Worm (Caenorhabditis elegans) whole organism, L1 larva: Measurements from ENCODE around the gene lro-1.

Experiments used
- C34B4.2 ChIP-seq: sonication (generic microtip); optimal IDR thresholded peaks from 2 replicates; lab custom pipeline; 2017; ENCODE audit warnings: mild to moderate bottlenecking, missing genetic modification characterization, missing compliant biosample characterization
- Y116A8C.19 ChIP-seq: sonication (generic microtip); optimal IDR thresholded peaks from 2 replicates; lab custom pipeline; 2016; ENCODE audit warnings: missing compliant biosample characterization, missing genetic modification characterization, borderline replicate concordance
- aha-1 ChIP-seq: fragments of 150-350 bp; optimal IDR thresholded peaks from 2 replicates; lab custom pipeline; 2014; ENCODE audit warnings: missing biosample characterization, missing genetic modification characterization
- alr-1 ChIP-seq: fragments of 200-800 bp; sonication (Bioruptor generic); optimal IDR thresholded peaks from 2 replicates; lab custom pipeline; 2018; ENCODE audit warnings: borderline replicate concordance, mild to moderate bottlenecking, missing genetic modification characterization, missing compliant biosample characterization
- aly-2 ChIP-seq: fragments of 150-350 bp; optimal IDR thresholded peaks from 2 replicates; lab custom pipeline; 2014; ENCODE audit warnings: missing biosample characterization, missing genetic modification characterization
- ceh-63 ChIP-seq: fragments of 200-800 bp; sonication (Bioruptor generic); optimal IDR thresholded peaks from 2 replicates; lab custom pipeline; 2018; ENCODE audit warnings: mild to moderate bottlenecking, missing genetic modification characterization, missing compliant biosample characterization
- ceh-8 ChIP-seq: fragments of 200-800 bp; sonication (Bioruptor generic); optimal IDR thresholded peaks from 2 replicates; lab custom pipeline; 2018; ENCODE audit warnings: mild to moderate bottlenecking, missing genetic modification characterization, moderate library complexity, missing compliant biosample characterization
- ceh-88 ChIP-seq: fragments of 200-800 bp; sonication (Bioruptor generic); IDR thresholded peaks from 2 replicates; pipeline ENCODE4 v1.3.6; 2022; ENCODE audit warnings: missing genetic modification characterization, missing compliant biosample characterization
- dpl-1 ChIP-seq, 3 experiments: fragments of 150-350 bp in 2 of 3; sonication (generic microtip) in 1 of 3; optimal IDR thresholded peaks; 2 replicates each; lab custom pipeline; 2014 to 2017; ENCODE audit warnings: missing biosample characterization in 3 of 3, missing genetic modification characterization in 3 of 3, missing genetic modification reagents in 3 of 3
- efl-1 ChIP-seq, 4 experiments: fragments of 150-350 bp; optimal IDR thresholded peaks in 3 of 4; peaks in 1 of 4; 1 replicate in 1 of 4; 2 replicates in 3 of 4; lab custom pipeline; 2014; ENCODE audit warnings: missing biosample characterization in 2 of 4, missing genetic modification characterization in 2 of 4, missing genetic modification reagents in 2 of 4
- egl-13 ChIP-seq: sonication (generic microtip); optimal IDR thresholded peaks from 2 replicates; lab custom pipeline; 2016; ENCODE audit warnings: missing genotype, missing genetic modification reagents, missing genetic modification characterization, missing compliant biosample characterization
- egl-27 ChIP-seq, 2 experiments: fragments of 150-350 bp in 1 of 2; sonication (generic microtip); optimal IDR thresholded peaks; 3 replicates each; lab custom pipeline; 2017 to 2018; ENCODE audit warnings: missing biosample characterization in 2 of 2, missing genetic modification characterization in 2 of 2, missing genetic modification reagents in 2 of 2
- elt-2 ChIP-seq: sonication (generic microtip); optimal IDR thresholded peaks from 2 replicates; lab custom pipeline; 2016; ENCODE audit warnings: missing genetic modification characterization, mild to moderate bottlenecking, inconsistent platforms, missing compliant biosample characterization, missing genetic modification reagents
- elt-3 ChIP-seq, 6 experiments: fragments of 150-350 bp in 1 of 6; sonication (generic microtip); optimal IDR thresholded peaks; 2 replicates each; lab custom pipeline; 2017 to 2018; ENCODE audit warnings: missing biosample characterization in 6 of 6, missing genetic modification characterization in 6 of 6, inconsistent platforms in 1 of 6
- fkh-4 ChIP-seq: sonication (generic microtip); optimal IDR thresholded peaks from 2 replicates; lab custom pipeline; 2016; ENCODE audit warnings: missing compliant biosample characterization, missing genetic modification characterization, borderline replicate concordance
- grh-1 ChIP-seq: fragments of 200-800 bp; sonication (Bioruptor generic); IDR thresholded peaks from 2 replicates; pipeline ENCODE4 v1.3.6; 2022; ENCODE audit warnings: missing genetic modification reagents, missing genetic modification characterization, missing compliant biosample characterization
- hlh-17 ChIP-seq: fragments of 200-800 bp; sonication (Bioruptor generic); optimal IDR thresholded peaks from 2 replicates; lab custom pipeline; 2018; ENCODE audit warnings: missing genetic modification characterization, mild to moderate bottlenecking, missing compliant biosample characterization, moderate library complexity, borderline replicate concordance
- hlh-4 ChIP-seq: sonication (generic microtip); optimal IDR thresholded peaks from 2 replicates; lab custom pipeline; 2016; ENCODE audit warnings: mild to moderate bottlenecking, missing genetic modification characterization, missing compliant biosample characterization
- irx-1 ChIP-seq: sonication (generic microtip); optimal IDR thresholded peaks from 2 replicates; lab custom pipeline; 2016; ENCODE audit warnings: missing genetic modification characterization, missing compliant biosample characterization
- lin-13 ChIP-seq: fragments of 150-350 bp; optimal IDR thresholded peaks from 2 replicates; lab custom pipeline; 2014; ENCODE audit warnings: missing biosample characterization, missing genetic modification reagents, missing genetic modification characterization
- lin-14 ChIP-seq: fragments of 200-800 bp; sonication (Bioruptor generic); optimal IDR thresholded peaks from 2 replicates; lab custom pipeline; 2018; ENCODE audit warnings: mild to moderate bottlenecking, missing genetic modification characterization, moderate library complexity, missing compliant biosample characterization
- lin-15B ChIP-seq: fragments of 150-350 bp; sonication (generic microtip); optimal IDR thresholded peaks from 3 replicates; lab custom pipeline; 2014; ENCODE audit warnings: missing biosample characterization, missing genetic modification characterization
- lir-3 ChIP-seq: sonication (generic microtip); optimal IDR thresholded peaks from 2 replicates; lab custom pipeline; 2016; ENCODE audit warnings: mild to moderate bottlenecking, missing genetic modification characterization, moderate library complexity, missing compliant biosample characterization; ENCODE audit not compliant: poor library complexity
- lsy-2 ChIP-seq, 2 experiments: fragments of 150-350 bp; optimal IDR thresholded peaks; 2 replicates each; lab custom pipeline; 2014; ENCODE audit warnings: missing biosample characterization in 2 of 2, missing genetic modification characterization in 2 of 2
- mep-1 ChIP-seq: fragments of 150-350 bp; optimal IDR thresholded peaks from 2 replicates; lab custom pipeline; 2014; ENCODE audit warnings: missing biosample characterization, missing genetic modification characterization
- nhr-12 ChIP-seq: sonication (generic microtip); optimal IDR thresholded peaks from 2 replicates; lab custom pipeline; 2017; ENCODE audit warnings: missing biosample characterization, missing genetic modification characterization
- nhr-19 ChIP-seq: fragments of 200-800 bp; sonication (Bioruptor generic); conservative IDR thresholded peaks from 2 replicates; pipeline ENCODE4 v1.3.6; 2022; ENCODE audit warnings: missing genetic modification characterization, missing compliant biosample characterization
- nhr-20 ChIP-seq: sonication (generic microtip); optimal IDR thresholded peaks from 2 replicates; lab custom pipeline; 2016; ENCODE audit warnings: mild to moderate bottlenecking, missing genetic modification characterization, missing compliant biosample characterization
- nhr-71 ChIP-seq: sonication (generic microtip); optimal IDR thresholded peaks from 2 replicates; lab custom pipeline; 2016; ENCODE audit warnings: mild to moderate bottlenecking, missing genetic modification characterization, moderate library complexity, missing compliant biosample characterization
- nhr-76 ChIP-seq: sonication (generic microtip); optimal IDR thresholded peaks from 2 replicates; lab custom pipeline; 2017; ENCODE audit warnings: missing biosample characterization, missing genetic modification characterization
- nhr-77 ChIP-seq: fragments of 150-350 bp; optimal IDR thresholded peaks from 2 replicates; lab custom pipeline; 2014; ENCODE audit warnings: missing biosample characterization, missing genetic modification characterization
- nhr-85 ChIP-seq: sonication (generic microtip); peaks from one replicate; lab custom pipeline; 2016; ENCODE audit warnings: missing genetic modification characterization, inconsistent platforms, missing compliant biosample characterization
- skn-1 ChIP-seq: fragments of 150-350 bp; optimal IDR thresholded peaks from 2 replicates; lab custom pipeline; 2014; ENCODE audit warnings: missing biosample characterization, missing genetic modification characterization
- snpc-4 ChIP-seq: fragments of 150-350 bp; optimal IDR thresholded peaks from 2 replicates; lab custom pipeline; 2014; ENCODE audit warnings: missing biosample characterization, missing genetic modification characterization
- snu-23 ChIP-seq: sonication (generic microtip); optimal IDR thresholded peaks from 2 replicates; lab custom pipeline; 2016; ENCODE audit warnings: missing genetic modification characterization, missing compliant biosample characterization
- sptf-1 ChIP-seq: fragments of 150-350 bp; optimal IDR thresholded peaks from 2 replicates; lab custom pipeline; 2014; ENCODE audit warnings: missing biosample characterization, missing genetic modification characterization
- swsn-7 ChIP-seq: sonication (generic microtip); optimal IDR thresholded peaks from 2 replicates; lab custom pipeline; 2016; ENCODE audit warnings: missing genetic modification characterization, missing compliant biosample characterization
- tbx-2 ChIP-seq: sonication (generic microtip); optimal IDR thresholded peaks from 2 replicates; lab custom pipeline; 2016; ENCODE audit warnings: missing genetic modification characterization, missing compliant biosample characterization
- tlp-1 ChIP-seq: fragments of 150-350 bp; optimal IDR thresholded peaks from 2 replicates; lab custom pipeline; 2014; ENCODE audit warnings: missing biosample characterization, missing genetic modification characterization
- unc-130 ChIP-seq: fragments of 150-350 bp; optimal IDR thresholded peaks from 2 replicates; lab custom pipeline; 2017; ENCODE audit warnings: missing biosample characterization, missing genetic modification characterization, inconsistent platforms
- unc-30 ChIP-seq: sonication (generic microtip); optimal IDR thresholded peaks from 2 replicates; lab custom pipeline; 2017; ENCODE audit warnings: missing biosample characterization, missing genetic modification characterization
- unc-86 ChIP-seq: sonication (generic microtip); optimal IDR thresholded peaks from 2 replicates; lab custom pipeline; 2016; ENCODE audit warnings: missing genetic modification characterization, missing compliant biosample characterization
- unc-98 ChIP-seq: fragments of 200-800 bp; sonication (Bioruptor generic); IDR thresholded peaks from 2 replicates; pipeline ENCODE4 v1.3.6; 2022; ENCODE audit warnings: missing genetic modification characterization, missing compliant biosample characterization
- xbp-1 ChIP-seq: sonication (generic microtip); optimal IDR thresholded peaks from 2 replicates; lab custom pipeline; 2016; ENCODE audit warnings: missing genetic modification characterization, missing compliant biosample characterization

The lro-1 gene

ce11 chrX:6296402-6296844, 24.5 kb downstream of the lro-1 start (continued):
- TF ChIP-seq ceh-8 (GFP tag; lab: Kevin White, UChicago) (peak; percentile 99), nhr-85 (tag; lab: Kevin White, UChicago) (peak; percentile 99), ceh-63 (GFP tag; lab: Kevin White, UChicago) (peak; percentile 98), swsn-7 (tag; lab: Kevin White, UChicago) (peak; percentile 99), unc-30 (peak; percentile 96), hlh-4 (tag; lab: Kevin White, UChicago) (peak; percentile 68), mep-1 (tag; lab: Kevin White, UChicago) (peak; percentile 99), nhr-20 (peak; percentile 99), Y116A8C.19 (tag; lab: Kevin White, UChicago) (no peak), efl-1 (optimal IDR thresholded peaks at IDR 0.05; lab: Kevin White, UChicago) (peak; percentile 83 to 91), efl-1 (GFP tag; optimal IDR thresholded peaks at IDR 0.05 in 1 of 2; lab: Kevin White, UChicago) (peak; percentile 71 to 96), snpc-4 (peak; percentile 85), dpl-1 (GFP tag; optimal IDR thresholded peaks at IDR 0.05; lab: Kevin White, UChicago) (peak; percentile 54 to 71 (median 55)), sptf-1 (tag; lab: Kevin White, UChicago) (no peak), nhr-19 (GFP tag; lab: Robert Waterston, UW) (peak; percentile 98), lir-3 (tag; lab: Kevin White, UChicago) (peak; percentile 92), ceh-88 (GFP tag; lab: Robert Waterston, UW) (peak; percentile 98), grh-1 (GFP tag; lab: Robert Waterston, UW) (peak; percentile 98), tlp-1 (tag; lab: Kevin White, UChicago) (peak; percentile 33), nhr-76 (tag; lab: Kevin White, UChicago) (peak; percentile 97), lin-14 (GFP tag; lab: Kevin White, UChicago) (peak; percentile 98), elt-3 (tag; optimal IDR thresholded peaks at IDR 0.05; lab: Kevin White, UChicago) (peak; percentile 58 to 100 (median 96)), hlh-17 (GFP tag; lab: Kevin White, UChicago) (peak; percentile 7), xbp-1 (tag; lab: Kevin White, UChicago) (peak; percentile 99), fkh-4 (tag; lab: Kevin White, UChicago) (peak; percentile 92), elt-2 (peak; percentile 96), unc-130 (peak; percentile 77), lsy-2 (tag; optimal IDR thresholded peaks at IDR 0.05; lab: Kevin White, UChicago) (peak; percentile 94 to 95), aly-2 (tag; lab: Kevin White, UChicago) (peak; percentile 94), alr-1 (tag; lab: Kevin White, UChicago) (no peak), egl-13 (tag; lab: Kevin White, UChicago) (peak; percentile 99), C34B4.2 (tag; lab: Kevin White, UChicago) (no peak), egl-27 (tag; optimal IDR thresholded peaks at IDR 0.05; lab: Kevin White, UChicago) (peak; percentile 88 to 97), aha-1 (peak; percentile 53), unc-98 (GFP tag; lab: Robert Waterston, UW) (peak; percentile 81), irx-1 (tag; lab: Kevin White, UChicago) (peak; percentile 99), lin-13 (peak; percentile 95), nhr-71 (tag; lab: Kevin White, UChicago) (peak; percentile 99), skn-1 (peak; percentile 98), snu-23 (GFP tag; lab: Kevin White, UChicago) (peak; percentile 100), nhr-12 (tag; lab: Kevin White, UChicago) (peak; percentile 85), nhr-77 (tag; lab: Kevin White, UChicago) (peak; percentile 99), lin-15B (peak; percentile 29), unc-86 (tag; lab: Kevin White, UChicago) (peak; percentile 98), tbx-2 (tag; lab: Kevin White, UChicago) (peak; percentile 99)
